Worm (Caenorhabditis elegans) whole organism, late embryonic: Measurements from ENCODE around the gene cyp-33C7.

ENCODE experiments used
- ceh-2 ChIP-seq: sonication (generic microtip); optimal IDR thresholded peaks from 2 replicates; lab custom pipeline; 2016; ENCODE audit warnings: missing genotype, missing genetic modification characterization, missing compliant biosample characterization
- lin-11 ChIP-seq: fragments of 200-800 bp; sonication (Bioruptor generic); optimal IDR thresholded peaks from 2 replicates; lab custom pipeline; 2018; ENCODE audit warnings: mild to moderate bottlenecking, missing genetic modification characterization, missing compliant biosample characterization

- TF ChIP-seq lin-11 (tag; lab: Kevin White, UChicago) (no peak), ceh-2 (tag; lab: Kevin White, UChicago) (no peak)
Observed at ce11 chrV:2285107-2285506, 34.8 kb downstream of the cyp-33C7 start, which contains the start of gene nhr-227.
